Fruit fly (Drosophila melanogaster): ENCODE data around the gene CG31548.

dm6 chr3R:5632182-5632581, 4.5 kb downstream of the CG31548 start, which contains the start of gene CG31549:
- TF ChIP-seq CG8478 (optimal IDR thresholded peaks at IDR 0.05) (no peak), CTCF (optimal IDR thresholded peaks at IDR 0.05) (no peak)

Measured in S2 (cell line).